Fruit fly (Drosophila melanogaster) whole organism, larva: ENCODE results near the gene CG8892.

Experiments used
- noc ChIP-seq: fragments of 200-800 bp; sonication (Bioruptor generic); optimal IDR thresholded peaks from 3 replicates; lab custom pipeline; 2019; ENCODE audit warnings: missing biosample characterization, mild to moderate bottlenecking, missing genetic modification characterization, moderate library complexity

The CG8892 gene

DNA sequence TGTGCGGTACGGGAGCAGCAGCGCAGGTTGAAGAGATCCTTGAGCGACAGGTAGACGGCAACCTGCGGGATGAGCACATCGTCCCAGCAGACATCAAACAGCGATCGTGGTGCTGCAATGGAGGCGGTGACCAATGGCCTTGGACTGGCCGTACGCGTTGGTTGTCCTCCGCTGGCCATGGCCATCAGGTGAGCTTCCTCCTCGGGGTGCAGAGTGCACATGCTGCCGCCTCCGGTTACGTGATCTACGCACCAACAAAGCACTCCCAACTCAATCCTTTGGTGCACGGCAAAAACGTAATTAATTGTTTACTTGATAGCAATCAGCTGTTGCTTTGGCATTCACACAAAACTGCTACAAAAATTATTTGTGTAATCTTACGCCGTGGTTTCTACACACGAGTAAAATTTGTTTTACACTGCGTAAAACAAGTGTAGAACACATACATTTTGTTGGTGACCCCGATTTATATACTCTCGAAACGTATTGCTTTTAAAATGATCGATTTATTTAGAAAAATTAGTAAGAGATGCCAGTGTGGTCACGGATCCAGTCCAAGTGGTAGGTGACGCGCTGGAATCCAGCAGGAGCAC, 31.8 kb downstream of the CG8892 start, which contains the start of gene jet:
jet (minus strand) TSS at position 332 of the 593 bp plus-strand sequence.
- no peak for TF ChIP-seq noc

DNA sequence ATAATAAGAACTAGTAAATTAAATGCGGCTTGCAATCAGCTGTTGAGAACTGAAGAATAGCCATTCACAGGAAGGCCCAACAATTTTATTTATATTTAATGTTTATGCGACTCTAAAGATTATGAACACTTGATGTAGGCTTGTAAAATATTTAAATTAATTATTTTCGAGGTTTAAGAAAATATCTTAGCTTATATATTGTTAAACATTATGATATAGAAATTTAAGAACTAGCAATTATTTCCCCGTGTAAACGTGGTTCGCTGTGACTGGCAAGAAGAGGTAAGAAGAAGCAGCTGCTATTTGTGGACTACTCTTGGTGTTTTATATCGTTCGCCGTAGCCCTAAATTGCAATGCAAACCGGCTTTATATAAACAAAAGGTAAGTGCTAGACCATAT, 36.1 kb downstream of the CG8892 start, which contains the start of the genes mRpL24 and betaggt-I:
mRpL24 (minus strand) TSS at position 62 of the 400 bp plus-strand sequence.
betaggt-I (plus strand) TSS at position 280 of the 400 bp plus-strand sequence.
- TF ChIP-seq noc = peak; percentile 97

DNA sequence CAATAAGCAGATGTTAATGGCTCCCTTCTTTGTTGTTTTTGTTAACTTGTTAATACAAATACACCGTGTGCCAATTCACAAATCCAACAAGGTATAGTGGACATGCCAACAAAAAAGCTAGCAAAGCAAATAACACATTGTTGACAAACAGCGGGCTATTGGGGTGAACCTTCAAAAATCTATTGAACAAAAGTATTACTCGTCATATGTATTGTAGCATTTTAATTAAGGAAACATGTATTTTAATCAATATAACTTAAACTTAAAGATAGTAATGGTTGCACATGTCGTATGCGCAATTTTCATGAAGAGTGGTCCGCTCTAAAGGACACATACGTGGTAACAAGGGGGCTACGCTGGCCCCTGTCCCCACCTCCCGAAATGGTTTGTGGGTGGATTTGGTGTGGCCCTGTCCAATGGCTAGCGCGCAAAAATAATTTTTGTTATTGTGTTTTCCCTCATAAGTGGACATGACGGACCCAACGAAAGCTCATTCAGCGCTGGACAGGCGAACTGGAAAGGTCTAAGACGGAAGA, 39.1 kb downstream of the CG8892 start, which contains the start of gene synr:
synr (plus strand) TSS at position 486 of the 536 bp plus-strand sequence.
- no peak for TF ChIP-seq noc

DNA sequence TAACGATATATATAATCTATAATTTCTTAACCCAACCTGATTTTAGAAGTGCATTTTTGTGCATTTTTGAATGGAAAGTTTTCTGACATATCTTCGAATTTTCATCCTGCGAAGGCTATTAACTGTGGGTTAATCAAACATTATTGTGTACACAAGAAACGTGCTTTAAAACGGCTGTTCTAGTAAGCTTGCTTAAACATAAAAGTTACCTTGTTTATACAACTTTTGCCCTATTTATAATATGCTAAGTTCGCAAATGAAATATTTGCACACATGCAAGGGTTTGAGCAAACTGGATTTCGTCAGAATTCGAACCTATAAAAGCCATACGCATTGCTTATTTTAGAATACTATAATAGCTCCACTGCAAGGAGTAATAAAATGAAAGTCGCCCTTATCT, 44.3 kb downstream of the CG8892 start, which contains the start of gene Sgs1:
Sgs1 (plus strand) TSS at position 350 of the 400 bp plus-strand sequence.
- no peak for TF ChIP-seq noc

DNA sequence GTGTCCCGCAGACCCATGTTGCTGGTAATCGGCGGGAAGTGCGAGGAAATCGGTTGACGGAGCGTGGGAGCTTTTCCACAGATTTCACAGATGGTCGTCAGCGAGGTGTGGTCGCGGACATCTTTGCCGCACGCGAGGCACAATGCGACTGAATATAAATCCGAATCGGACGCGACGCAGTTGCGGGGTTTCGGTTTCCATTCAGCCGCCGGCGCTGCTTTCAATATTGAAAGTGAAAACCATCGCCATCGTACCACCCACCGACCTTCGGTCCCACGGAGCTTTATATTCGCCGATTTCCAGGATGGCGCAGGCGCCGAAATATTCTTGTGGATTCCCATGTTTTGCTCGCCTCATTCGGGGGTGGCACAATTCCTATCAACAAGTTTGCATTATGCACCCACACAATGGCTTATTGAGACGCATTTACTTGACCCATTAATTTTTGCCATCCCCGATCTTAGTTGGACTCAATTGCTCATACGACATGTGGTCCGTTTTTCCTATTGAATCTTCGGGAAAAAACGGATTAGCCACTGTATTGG, 45.0 kb downstream of the CG8892 start, which contains the start of gene hoe2:
hoe2 (minus strand) TSS at position 126 of the 545 bp plus-strand sequence.
- no peak for TF ChIP-seq noc

DNA sequence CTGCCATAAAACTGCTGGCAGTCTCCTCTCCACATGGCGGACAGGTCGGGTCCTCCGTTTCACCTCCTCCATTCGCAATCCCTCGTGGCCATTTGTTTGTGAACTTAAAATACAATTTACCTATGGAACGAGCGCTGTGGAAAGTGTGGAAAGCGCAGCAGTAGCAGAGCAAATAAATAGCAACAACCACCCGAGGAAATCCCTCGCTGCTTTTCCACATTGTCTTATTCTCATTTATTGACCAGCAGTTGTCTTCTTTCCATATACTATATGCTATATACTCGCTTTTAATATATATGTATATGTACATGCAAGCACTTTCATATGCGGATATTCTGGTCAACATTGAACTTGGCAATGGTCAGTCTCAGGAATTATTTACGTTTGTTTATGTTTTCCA, 49.1 kb downstream of the CG8892 start, which contains the start of gene hoe1:
hoe1 (minus strand) TSS at position 101 of the 400 bp plus-strand sequence.
- TF ChIP-seq noc = no peak

DNA sequence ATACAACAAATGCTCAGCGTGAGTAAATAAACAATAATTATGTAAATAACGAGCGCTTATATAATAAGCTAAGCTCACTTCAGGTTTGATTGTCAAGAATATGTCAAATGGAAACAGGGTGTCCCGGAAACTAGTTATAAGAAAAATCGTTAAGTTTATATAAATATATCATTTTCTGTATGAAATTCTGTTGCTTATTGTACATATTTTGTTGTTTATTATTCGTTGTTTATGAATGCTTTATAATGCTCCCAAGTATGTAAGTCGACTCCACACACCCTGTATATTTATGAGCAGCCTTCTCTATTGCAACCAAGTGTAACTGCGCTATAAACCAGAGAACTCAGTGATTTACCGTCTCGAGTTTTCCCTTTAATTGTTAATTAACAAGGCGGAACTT, 50.9 kb downstream of the CG8892 start:
- no peak for TF ChIP-seq noc
